Worm (Caenorhabditis elegans) whole organism, L2 larva: ENCODE results near the gene sulp-4.

Experiments used
- C34F6.9 ChIP-seq: fragments of 150-350 bp; optimal IDR thresholded peaks from 2 replicates; lab custom pipeline; 2014; ENCODE audit warnings: missing biosample characterization, missing genetic modification characterization
- F13H6.1 ChIP-seq: sonication (generic microtip); optimal IDR thresholded peaks from 2 replicates; lab custom pipeline; 2016; ENCODE audit warnings: missing genetic modification characterization, missing compliant biosample characterization
- R02D3.7 ChIP-seq: fragments of 150-350 bp; optimal IDR thresholded peaks from 2 replicates; lab custom pipeline; 2014; ENCODE audit warnings: missing biosample characterization, missing genetic modification characterization
- Y55F3AM.14 ChIP-seq: fragments of 200-800 bp; sonication (Bioruptor generic); optimal IDR thresholded peaks from 2 replicates; lab custom pipeline; 2018; ENCODE audit warnings: mild to moderate bottlenecking, missing genetic modification characterization, missing compliant biosample characterization
- alr-1 ChIP-seq: fragments of 150-350 bp; optimal IDR thresholded peaks from 2 replicates; lab custom pipeline; 2014; ENCODE audit warnings: missing biosample characterization, missing genetic modification characterization
- aly-2 ChIP-seq: fragments of 150-350 bp; optimal IDR thresholded peaks from 2 replicates; lab custom pipeline; 2014; ENCODE audit warnings: missing biosample characterization, missing genetic modification characterization
- ama-1 ChIP-seq: fragments of 150-350 bp; optimal IDR thresholded peaks from 2 replicates; lab custom pipeline; 2018; ENCODE audit warnings: inconsistent platforms
- blmp-1 ChIP-seq: sonication (generic microtip); optimal IDR thresholded peaks from 2 replicates; lab custom pipeline; 2017; ENCODE audit warnings: missing genetic modification characterization, mild to moderate bottlenecking, missing compliant biosample characterization, antibody characterized with exemption, moderate library complexity; ENCODE audit not compliant: insufficient read depth
- ceh-16 ChIP-seq: fragments of 150-350 bp; optimal IDR thresholded peaks from 2 replicates; lab custom pipeline; 2014; ENCODE audit warnings: missing biosample characterization, missing genetic modification characterization
- ceh-82 ChIP-seq: fragments of 150-350 bp; optimal IDR thresholded peaks from 2 replicates; lab custom pipeline; 2014; ENCODE audit warnings: missing biosample characterization, missing genetic modification characterization
- crh-2 ChIP-seq: sonication (generic microtip); optimal IDR thresholded peaks from 2 replicates; lab custom pipeline; 2017; ENCODE audit warnings: missing biosample characterization, missing genetic modification characterization
- dmd-4 ChIP-seq: sonication (generic microtip); optimal IDR thresholded peaks from 2 replicates; lab custom pipeline; 2017; ENCODE audit warnings: missing biosample characterization, missing genetic modification characterization
- elt-1 ChIP-seq: fragments of 150-350 bp; optimal IDR thresholded peaks from 2 replicates; lab custom pipeline; 2014; ENCODE audit warnings: missing biosample characterization, missing genetic modification characterization
- elt-3 ChIP-seq: sonication (generic microtip); optimal IDR thresholded peaks from 2 replicates; lab custom pipeline; 2017; ENCODE audit warnings: missing biosample characterization, missing genetic modification characterization
- fos-1 ChIP-seq: fragments of 150-350 bp; optimal IDR thresholded peaks from 2 replicates; lab custom pipeline; 2014; ENCODE audit warnings: missing biosample characterization, missing genetic modification characterization
- gmeb-1 ChIP-seq: fragments of 150-350 bp; optimal IDR thresholded peaks from 2 replicates; lab custom pipeline; 2014; ENCODE audit warnings: missing biosample characterization, missing genetic modification characterization
- lin-11 ChIP-seq: fragments of 150-350 bp; sonication (generic microtip); optimal IDR thresholded peaks from 2 replicates; lab custom pipeline; 2014; ENCODE audit warnings: missing biosample characterization, missing genetic modification characterization, inconsistent platforms, mixed read lengths
- lin-39 ChIP-seq: fragments of 150-350 bp; optimal IDR thresholded peaks from 2 replicates; lab custom pipeline; 2014; ENCODE audit warnings: missing biosample characterization, missing genetic modification reagents, missing genetic modification characterization
- lsy-2 ChIP-seq, 2 experiments: fragments of 150-350 bp in 1 of 2; sonication (generic microtip) in 1 of 2; optimal IDR thresholded peaks; 2 replicates each; lab custom pipeline; 2014 to 2017; ENCODE audit warnings: missing biosample characterization in 2 of 2, missing genetic modification characterization in 2 of 2
- mab-5 ChIP-seq: fragments of 150-350 bp; optimal IDR thresholded peaks from 2 replicates; lab custom pipeline; 2014; ENCODE audit warnings: missing biosample characterization, missing genetic modification characterization
- mbf-1 ChIP-seq: sonication (generic microtip); optimal IDR thresholded peaks from 2 replicates; lab custom pipeline; 2017; ENCODE audit warnings: missing biosample characterization, missing genetic modification characterization
- mdl-1 ChIP-seq, 2 experiments: fragments of 150-350 bp in 1 of 2; sonication (generic microtip) in 1 of 2; optimal IDR thresholded peaks; 2 replicates each; lab custom pipeline; 2017; ENCODE audit warnings: missing biosample characterization in 2 of 2, missing genetic modification characterization in 2 of 2
- nhr-11 ChIP-seq: fragments of 150-350 bp; optimal IDR thresholded peaks from 2 replicates; lab custom pipeline; 2014; ENCODE audit warnings: missing biosample characterization, missing genetic modification characterization
- nhr-129 ChIP-seq: fragments of 150-350 bp; optimal IDR thresholded peaks from 2 replicates; lab custom pipeline; 2014; ENCODE audit warnings: missing biosample characterization, missing genetic modification characterization
- nhr-21 ChIP-seq: fragments of 150-350 bp; optimal IDR thresholded peaks from 2 replicates; lab custom pipeline; 2014; ENCODE audit warnings: missing biosample characterization, missing genetic modification characterization
- nhr-23 ChIP-seq: fragments of 150-350 bp; optimal IDR thresholded peaks from 2 replicates; lab custom pipeline; 2014; ENCODE audit warnings: missing biosample characterization, missing genetic modification reagents, missing genetic modification characterization
- nhr-237 ChIP-seq: fragments of 150-350 bp; optimal IDR thresholded peaks from 2 replicates; lab custom pipeline; 2014; ENCODE audit warnings: missing biosample characterization, missing genetic modification characterization
- nhr-25 ChIP-seq: fragments of 150-350 bp; sonication (generic microtip); optimal IDR thresholded peaks from 3 replicates; lab custom pipeline; 2014; ENCODE audit warnings: missing biosample characterization, missing genetic modification characterization
- nhr-6 ChIP-seq: fragments of 150-350 bp; optimal IDR thresholded peaks from 2 replicates; lab custom pipeline; 2014; ENCODE audit warnings: missing biosample characterization, missing genetic modification characterization
- nhr-77 ChIP-seq: fragments of 150-350 bp; optimal IDR thresholded peaks from 2 replicates; lab custom pipeline; 2014; ENCODE audit warnings: missing biosample characterization, missing genetic modification characterization
- peb-1 ChIP-seq: fragments of 150-350 bp; optimal IDR thresholded peaks from 2 replicates; lab custom pipeline; 2014; ENCODE audit warnings: missing biosample characterization, missing genetic modification characterization
- sem-4 ChIP-seq: fragments of 150-350 bp; optimal IDR thresholded peaks from 2 replicates; lab custom pipeline; 2014; ENCODE audit warnings: missing biosample characterization, missing genetic modification reagents, missing genetic modification characterization
- skn-1 ChIP-seq: sonication (generic microtip); optimal IDR thresholded peaks from 2 replicates; lab custom pipeline; 2017; ENCODE audit warnings: missing biosample characterization, missing genetic modification characterization
- sma-3 ChIP-seq: sonication (generic microtip); optimal IDR thresholded peaks from 2 replicates; lab custom pipeline; 2016; ENCODE audit warnings: missing genetic modification reagents, missing genetic modification characterization, missing compliant biosample characterization
- sma-9 ChIP-seq, 2 experiments: fragments of 150-350 bp in 1 of 2; sonication (generic microtip) in 1 of 2; optimal IDR thresholded peaks; 2 replicates each; lab custom pipeline; 2014 to 2016; ENCODE audit warnings: missing genetic modification characterization in 2 of 2, mild to moderate bottlenecking in 1 of 2, missing biosample characterization in 1 of 2, missing compliant biosample characterization in 1 of 2, missing genetic modification reagents in 1 of 2, moderate library complexity in 1 of 2
- snpc-4 ChIP-seq: fragments of 150-350 bp; optimal IDR thresholded peaks from 2 replicates; lab custom pipeline; 2014; ENCODE audit warnings: missing biosample characterization, missing genetic modification characterization
- unc-55 ChIP-seq: fragments of 150-350 bp; sonication (generic microtip); optimal IDR thresholded peaks from 3 replicates; lab custom pipeline; 2014; ENCODE audit warnings: missing biosample characterization, missing genetic modification reagents, missing genetic modification characterization
- unc-62 ChIP-seq: fragments of 150-350 bp; optimal IDR thresholded peaks from 2 replicates; lab custom pipeline; 2014; ENCODE audit warnings: missing biosample characterization, missing genetic modification reagents, missing genetic modification characterization
- zag-1 ChIP-seq: fragments of 150-350 bp; optimal IDR thresholded peaks from 2 replicates; lab custom pipeline; 2014; ENCODE audit warnings: missing biosample characterization, missing genetic modification characterization
- ztf-1 ChIP-seq: fragments of 200-800 bp; sonication (Bioruptor generic); conservative IDR thresholded peaks from 2 replicates; pipeline ENCODE4 v1.3.6; 2022; ENCODE audit warnings: missing genetic modification characterization, missing compliant biosample characterization
- ztf-4 ChIP-seq: fragments of 150-350 bp; optimal IDR thresholded peaks from 2 replicates; lab custom pipeline; 2014; ENCODE audit warnings: missing biosample characterization, missing genetic modification characterization

The sulp-4 gene

DNA sequence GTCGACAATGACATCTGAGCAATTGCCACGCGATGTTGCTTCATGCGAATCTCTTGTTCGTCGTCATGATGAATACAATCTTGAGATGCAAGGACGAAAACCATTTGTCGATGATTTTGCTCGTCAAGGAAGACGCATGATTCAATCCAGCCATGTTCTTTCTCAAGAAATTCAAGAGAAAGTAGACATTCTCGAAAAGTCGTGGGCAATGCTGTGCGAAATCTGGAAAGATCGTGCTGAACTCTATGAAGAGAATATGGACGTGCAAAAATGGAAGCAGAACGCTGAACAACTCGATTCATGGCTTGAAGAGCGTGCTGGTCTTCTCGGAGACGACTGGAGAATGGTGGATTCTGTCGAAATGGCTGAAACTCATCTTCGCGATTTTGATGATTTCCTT, 38.1 kb downstream of the sulp-4 start:
- no peak for TF ChIP-seq gmeb-1 (tag; lab: Kevin White, UChicago)
- no peak for TF ChIP-seq ceh-82 (tag; lab: Kevin White, UChicago)
- no peak for TF ChIP-seq nhr-6 (tag; lab: Kevin White, UChicago)
- no peak for TF ChIP-seq zag-1 (tag; lab: Kevin White, UChicago)
- TF ChIP-seq aly-2 (tag; lab: Kevin White, UChicago): no peak
- TF ChIP-seq nhr-11: no peak
- TF ChIP-seq elt-1: no peak
- no peak for TF ChIP-seq ceh-16
- TF ChIP-seq mbf-1 (tag; lab: Kevin White, UChicago): no peak
- no peak for TF ChIP-seq C34F6.9

- TF ChIP-seq ztf-4 (no peak), peb-1 (tag; lab: Kevin White, UChicago) (no peak), nhr-129 (tag; lab: Kevin White, UChicago) (no peak), gmeb-1 (tag; lab: Kevin White, UChicago) (no peak), skn-1 (tag; lab: Kevin White, UChicago) (no peak), F13H6.1 (no peak), blmp-1 (no peak), elt-1 (no peak), snpc-4 (tag; lab: Kevin White, UChicago) (no peak), lsy-2 (tag; optimal IDR thresholded peaks at IDR 0.05; lab: Kevin White, UChicago) (no peak), R02D3.7 (no peak), nhr-6 (tag; lab: Kevin White, UChicago) (no peak), mab-5 (no peak), dmd-4 (tag; lab: Kevin White, UChicago) (no peak), ama-1 (lab: Kevin White, UChicago) (no peak), sma-3 (GFP tag; lab: Kevin White, UChicago) (no peak), nhr-77 (tag; lab: Kevin White, UChicago) (no peak), alr-1 (no peak), lin-39 (tag; lab: Kevin White, UChicago) (no peak), ztf-1 (no peak)
- TF ChIP-seq, all 48 proteins: peak for 0
Observed at ce11 chrV:11917186-11917585, 42.0 kb downstream of the sulp-4 start, which contains the start of gene R31.2. Gene R31.2, plus strand, starts transcription at chrV:11917573.

ce11 chrV:11919639-11920038, 44.5 kb downstream of the sulp-4 start:
- TF ChIP-seq dmd-4 (tag; lab: Kevin White, UChicago) (no peak), nhr-129 (tag; lab: Kevin White, UChicago) (peak; percentile 11)
- TF ChIP-seq, all 48 proteins: peak for 1

DNA sequence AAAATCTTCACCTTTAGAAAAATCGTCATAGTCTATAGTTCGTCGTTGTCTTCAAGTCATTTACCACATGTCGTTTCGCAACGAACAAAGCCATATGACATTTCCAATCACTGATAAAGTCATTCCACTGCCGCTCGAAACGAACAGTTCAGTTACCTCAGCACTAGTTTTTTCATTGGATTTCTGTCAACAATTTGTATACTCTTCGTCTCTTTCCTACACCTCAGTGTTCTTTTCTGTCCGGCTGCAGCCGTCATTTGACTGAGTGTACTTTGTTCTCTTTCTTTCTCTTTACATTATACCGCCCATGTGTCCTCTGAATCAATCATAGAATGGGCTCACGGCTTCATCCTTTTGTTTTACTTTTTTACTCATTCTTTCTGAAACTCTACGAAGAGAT, 46.1 kb downstream of the sulp-4 start:
- peak; percentile 36 for TF ChIP-seq C34F6.9
- TF ChIP-seq skn-1 (tag; lab: Kevin White, UChicago): no peak
- TF ChIP-seq nhr-21 (tag; lab: Kevin White, UChicago): peak; percentile 37
- TF ChIP-seq sem-4 (tag; lab: Kevin White, UChicago): peak; percentile 29
- TF ChIP-seq elt-3 (tag; lab: Kevin White, UChicago): no peak
- no peak for TF ChIP-seq nhr-23 (tag; lab: Kevin White, UChicago)
- no peak for TF ChIP-seq elt-1
- TF ChIP-seq zag-1 (tag; lab: Kevin White, UChicago): no peak
- TF ChIP-seq Y55F3AM.14 (GFP tag; lab: Kevin White, UChicago): peak; percentile 25
- peak; percentile 49 for TF ChIP-seq F13H6.1
- TF ChIP-seq fos-1 (tag; lab: Kevin White, UChicago): peak; percentile 39
- no peak for TF ChIP-seq aly-2 (tag; lab: Kevin White, UChicago)
- peak; percentile 27 for TF ChIP-seq crh-2 (tag; lab: Kevin White, UChicago)
- TF ChIP-seq unc-55 (GFP tag; lab: Kevin White, UChicago): peak; percentile 81
- no peak for TF ChIP-seq nhr-6 (tag; lab: Kevin White, UChicago)
- TF ChIP-seq nhr-25 (tag; lab: Kevin White, UChicago): peak; percentile 33
- TF ChIP-seq mdl-1 (tag; optimal IDR thresholded peaks at IDR 0.05; lab: Kevin White, UChicago): no peak
- no peak for TF ChIP-seq mbf-1 (tag; lab: Kevin White, UChicago)
- TF ChIP-seq lin-11 (tag; lab: Kevin White, UChicago): no peak
- TF ChIP-seq snpc-4 (tag; lab: Kevin White, UChicago): peak; percentile 24
- TF ChIP-seq unc-62 (GFP tag; lab: Kevin White, UChicago): no peak
- TF ChIP-seq lsy-2 (tag; optimal IDR thresholded peaks at IDR 0.05; lab: Kevin White, UChicago): peak in 1 of 2 experiments; percentile 41
- TF ChIP-seq ceh-16: no peak
- TF ChIP-seq mab-5: no peak
- peak; percentile 40 for TF ChIP-seq sma-9 (GFP tag; optimal IDR thresholded peaks at IDR 0.05; lab: Kevin White, UChicago)
- TF ChIP-seq sma-9 (tag; optimal IDR thresholded peaks at IDR 0.05; lab: Kevin White, UChicago): no peak
- TF ChIP-seq nhr-237: no peak
- peak; percentile 38 for TF ChIP-seq sma-3 (GFP tag; lab: Kevin White, UChicago)
- peak; percentile 68 for TF ChIP-seq nhr-129 (tag; lab: Kevin White, UChicago)
